Fruit fly (Drosophila melanogaster): ENCODE data around the gene CG42637.

- TF ChIP-seq CG14655 (GFP tag; optimal IDR thresholded peaks at IDR 0.05): peak; percentile 71
- peak; percentile 74 for TF ChIP-seq Ets98B (GFP tag; IDR thresholded peaks at IDR 0.05)
- TF ChIP-seq gl (tag; optimal IDR thresholded peaks at IDR 0.05): peak; percentile 64
- TF ChIP-seq CG12605 (GFP tag; IDR thresholded peaks at IDR 0.05): peak; percentile 85
- peak; percentile 41; the same call in 1 of the 2 replicates for TF ChIP-seq CG32121 (GFP tag; IDR thresholded peaks at IDR 0.05)
Measured at dm6 chr3L:19792717-19793437, 492 bp downstream of the CG42637 start.
